Worm (Caenorhabditis elegans): Measurements from ENCODE around the gene F41G4.8.

DNA sequence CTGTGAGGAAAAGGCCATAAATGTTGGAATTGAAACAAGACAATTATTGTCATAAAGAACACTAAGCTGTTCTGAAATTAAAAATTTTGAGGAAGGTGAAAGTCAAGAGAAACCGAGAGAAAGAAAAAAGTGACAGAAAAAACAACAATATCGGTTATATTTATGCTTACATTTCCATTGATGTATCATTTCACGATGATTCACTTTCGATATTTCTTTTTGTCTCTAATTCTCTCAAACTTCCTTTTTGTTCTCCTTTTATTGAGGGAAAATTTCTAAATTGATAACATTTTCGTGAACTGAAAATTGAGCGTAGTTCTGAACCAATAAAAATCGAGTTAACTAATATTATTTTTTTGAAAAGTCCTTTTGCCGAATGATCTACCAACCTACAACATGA is 29.9 kb downstream of the F41G4.8 start:
- no peak for TF ChIP-seq nhr-6 (tag; optimal IDR thresholded peaks at IDR 0.05)
- TF ChIP-seq ztf-11 (tag; optimal IDR thresholded peaks at IDR 0.05) = no peak
- TF ChIP-seq ceh-32 (tag; optimal IDR thresholded peaks at IDR 0.05; ENCODE audit: poor library complexity) = no peak

All from whole organism, L4 larva.